Fruit fly (Drosophila melanogaster): ENCODE results near the gene larp.

larp gene

DNA sequence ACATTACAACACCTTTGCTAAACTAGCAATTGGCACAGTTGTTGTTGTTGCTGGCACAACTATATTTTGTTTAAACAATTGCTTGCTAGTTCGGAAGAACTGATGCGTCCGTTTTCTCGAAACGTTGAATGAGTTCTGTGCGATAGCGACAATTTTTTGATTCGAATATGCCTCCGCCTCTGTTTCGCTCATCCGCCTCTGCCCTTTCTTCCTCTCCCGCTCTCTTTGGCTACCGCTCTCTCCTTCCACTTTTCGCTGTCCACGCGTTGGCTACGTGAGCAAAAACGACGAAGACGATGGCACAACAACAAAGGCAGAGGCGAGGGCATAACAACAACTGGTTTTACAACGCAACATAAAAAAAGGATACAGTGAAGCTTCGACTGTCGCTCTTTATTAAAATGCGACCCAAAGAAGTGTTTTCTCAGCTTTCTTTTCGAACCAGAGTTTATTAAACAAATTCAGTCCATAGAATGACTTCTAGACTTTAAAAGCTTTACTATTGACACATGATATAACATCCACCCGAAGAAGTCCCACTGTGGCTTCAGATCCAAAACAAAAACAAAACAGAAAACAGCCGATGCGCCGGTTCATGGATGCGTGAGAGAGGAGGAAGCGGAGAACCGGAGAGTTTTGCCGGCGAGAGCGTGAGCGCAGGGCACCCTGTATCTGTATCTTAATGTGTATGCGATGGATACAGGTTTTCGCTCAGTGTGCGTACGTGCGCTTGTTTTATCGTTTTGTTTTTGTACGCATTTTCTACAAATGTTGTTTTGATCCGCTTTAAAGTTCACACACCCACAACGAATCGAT is 9.9 kb downstream of the larp start (continued):
- TF ChIP-seq CG15269 (tag; optimal IDR thresholded peaks at IDR 0.05) (peak; percentile 100), CG15514 (GFP tag; optimal IDR thresholded peaks at IDR 0.05) (peak; percentile 96), Stat92E (GFP tag; optimal IDR thresholded peaks at IDR 0.05) (peak in 1 of 3 experiments; percentile 96), GATAe (GFP tag; conservative IDR thresholded peaks at IDR 0.05) (no peak), Fer2 (tag; optimal IDR thresholded peaks at IDR 0.05) (peak; percentile 98), BtbVII (GFP tag; optimal IDR thresholded peaks at IDR 0.05) (peak; percentile 99), CG9437 (GFP tag; optimal IDR thresholded peaks at IDR 0.05) (peak; percentile 96), slou (GFP tag; optimal IDR thresholded peaks at IDR 0.05) (peak; percentile 98), CG2116 (GFP tag; optimal IDR thresholded peaks at IDR 0.05) (peak; percentile 90), gcm2 (GFP tag; optimal IDR thresholded peaks at IDR 0.05) (peak; percentile 99), CG8924 (tag; optimal IDR thresholded peaks at IDR 0.05) (peak; percentile 99), stc (GFP tag; IDR thresholded peaks at IDR 0.05) (no peak), tio (GFP tag; optimal IDR thresholded peaks at IDR 0.05) (peak; percentile 100), HLH3B (GFP tag; IDR thresholded peaks at IDR 0.05) (no peak), Dad (GFP tag; optimal IDR thresholded peaks at IDR 0.05) (peak; percentile 100), Bgb (GFP tag; IDR thresholded peaks at IDR 0.05; ENCODE audit: partially characterized antibody) (no peak), ERR (GFP tag; optimal IDR thresholded peaks at IDR 0.05) (peak; percentile 99), tgo (GFP tag; IDR thresholded peaks at IDR 0.05) (no peak), CG9817 (tag; optimal IDR thresholded peaks at IDR 0.05) (peak; percentile 99), Hr3 (GFP tag; optimal IDR thresholded peaks at IDR 0.05) (peak; percentile 99), CG5180 (GFP tag; optimal IDR thresholded peaks at IDR 0.05) (peak; percentile 93), ftz-f1 (GFP tag; optimal IDR thresholded peaks at IDR 0.05) (peak; percentile 96), zen (tag; optimal IDR thresholded peaks at IDR 0.05) (peak; percentile 99), ara (GFP tag; IDR thresholded peaks at IDR 0.05) (no peak), HLHmδ (GFP tag; optimal IDR thresholded peaks at IDR 0.05) (no peak), Vsx1 (GFP tag; optimal IDR thresholded peaks at IDR 0.05) (peak; percentile 98), Hand (GFP tag; optimal IDR thresholded peaks at IDR 0.05) (peak; percentile 100), stwl (tag; optimal IDR thresholded peaks at IDR 0.05) (peak; percentile 71), trem (tag; optimal IDR thresholded peaks at IDR 0.05) (peak; percentile 96), CG3163 (GFP tag; optimal IDR thresholded peaks at IDR 0.05) (peak; percentile 96), Deaf1 (tag; optimal IDR thresholded peaks at IDR 0.05) (peak; percentile 92), Nf-YC (tag; optimal IDR thresholded peaks at IDR 0.05) (peak; percentile 92), Sry-δ (GFP tag; optimal IDR thresholded peaks at IDR 0.05) (peak; percentile 84), ATbp (GFP tag; optimal IDR thresholded peaks at IDR 0.05) (peak; percentile 99), CG13123 (GFP tag; optimal IDR thresholded peaks at IDR 0.05) (peak; percentile 99), CG16815 (GFP tag; optimal IDR thresholded peaks at IDR 0.05) (peak; percentile 99), CG8388 (GFP tag; optimal IDR thresholded peaks at IDR 0.05) (peak; percentile 98), Lhr (GFP tag; optimal IDR thresholded peaks at IDR 0.05) (peak; percentile 96), Bdp1 (GFP tag; optimal IDR thresholded peaks at IDR 0.05) (peak; percentile 96), Doc3 (GFP tag; IDR thresholded peaks at IDR 0.05; ENCODE audit: partially characterized antibody) (no peak), dm (GFP tag; optimal IDR thresholded peaks at IDR 0.05) (peak; percentile 99), Fer3 (tag; optimal IDR thresholded peaks at IDR 0.05) (peak; percentile 100), CG30431 (GFP tag; optimal IDR thresholded peaks at IDR 0.05) (peak; percentile 99), hbn (GFP tag; IDR thresholded peaks at IDR 0.05; ENCODE audit: partially characterized antibody) (no peak), CG14965 (GFP tag; optimal IDR thresholded peaks at IDR 0.05; ENCODE audit: borderline replicate concordance) (peak; percentile 93), CG7839 (tag; optimal IDR thresholded peaks at IDR 0.05) (peak; percentile 100), CG17568 (GFP tag; optimal IDR thresholded peaks at IDR 0.05) (peak; percentile 99)

Measured in whole organism, embryonic.